Worm (Caenorhabditis elegans) whole organism, L4 larva: ENCODE data around the gene sax-3.

Source experiments
- F49E8.2 ChIP-seq: sonication (generic microtip); optimal IDR thresholded peaks from 2 replicates; lab custom pipeline; 2016; ENCODE audit warnings: missing compliant biosample characterization, mild to moderate bottlenecking, missing genetic modification characterization, borderline replicate concordance
- arid-1 ChIP-seq: fragments of 200-800 bp; sonication (Bioruptor generic); conservative IDR thresholded peaks from 2 replicates; pipeline ENCODE4 v1.3.6; 2022; ENCODE audit warnings: missing genetic modification reagents, missing genetic modification characterization, missing compliant biosample characterization
- duxl-1 ChIP-seq: sonication (generic microtip); optimal IDR thresholded peaks from 2 replicates; lab custom pipeline; 2016; ENCODE audit warnings: mild to moderate bottlenecking, missing genetic modification characterization, moderate library complexity, missing compliant biosample characterization; ENCODE audit not compliant: poor library complexity
- mes-2 ChIP-seq: sonication (generic microtip); optimal IDR thresholded peaks from 2 replicates; lab custom pipeline; 2016; ENCODE audit warnings: missing genotype, mild to moderate bottlenecking, missing genetic modification characterization, missing compliant biosample characterization; ENCODE audit not compliant: poor library complexity, severe bottlenecking
- snpc-4 ChIP-seq: fragments of 150-350 bp; optimal IDR thresholded peaks from 2 replicates; lab custom pipeline; 2014; ENCODE audit warnings: missing biosample characterization, missing genetic modification characterization

DNA sequence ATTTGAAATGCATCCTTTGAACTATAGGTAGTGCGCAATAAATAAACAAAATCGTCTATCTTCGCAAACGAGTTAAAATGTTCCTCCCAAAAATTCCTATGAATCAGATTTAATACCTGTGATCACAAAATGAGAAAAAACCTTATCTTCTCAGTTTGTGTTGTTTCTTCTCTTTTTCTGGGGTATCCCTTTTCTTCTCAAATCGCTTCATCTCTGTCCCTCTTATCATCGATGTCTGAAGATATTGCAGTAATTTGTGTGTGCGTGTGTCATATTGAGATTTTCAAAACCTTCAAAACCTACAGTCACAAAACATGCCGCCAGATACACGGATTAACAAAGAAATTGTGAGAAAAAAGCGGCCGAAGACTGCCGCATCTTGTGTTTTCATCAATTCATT lies 30.0 kb upstream of the sax-3 start, which contains the start of gene glt-1:
- TF ChIP-seq arid-1 = no peak
- TF ChIP-seq snpc-4 (tag; lab: Kevin White, UChicago) = no peak
- TF ChIP-seq duxl-1 (tag; lab: Kevin White, UChicago) = no peak
- TF ChIP-seq mes-2 = no peak
- TF ChIP-seq F49E8.2 (tag; lab: Kevin White, UChicago) = no peak
